Worm (Caenorhabditis elegans): Measurements from ENCODE around the gene T15H9.4.
A peak's percentile ranks its signal among the peaks of the same experiment; 100 is the strongest.

T15H9.4 gene

ce11 chrII:9591071-9591470 lies 20.6 kb upstream of the T15H9.4 start, which contains the start of the genes E02H1.1 and tag-124 (continued):
- TF ChIP-seq unc-98 (GFP tag; IDR thresholded peaks at IDR 0.05): peak; percentile 80
- TF ChIP-seq lin-39 (tag; optimal IDR thresholded peaks at IDR 0.05): peak; percentile 62
- TF ChIP-seq sup-37 (GFP tag; optimal IDR thresholded peaks at IDR 0.05): peak; percentile 60
- peak; percentile 97 for TF ChIP-seq nhr-85 (tag)
- no peak for TF ChIP-seq mef-2 (tag; optimal IDR thresholded peaks at IDR 0.05)
- peak; percentile 61 for TF ChIP-seq fos-1 (tag; optimal IDR thresholded peaks at IDR 0.05)
- peak; percentile 76 for TF ChIP-seq grh-1 (GFP tag; IDR thresholded peaks at IDR 0.05)
- TF ChIP-seq alr-1 (tag; optimal IDR thresholded peaks at IDR 0.05; ENCODE audit: borderline replicate concordance): no peak
- TF ChIP-seq ceh-82 (tag; optimal IDR thresholded peaks at IDR 0.05): peak; percentile 52 to 66 (median 65)
- no peak for TF ChIP-seq nhr-77 (tag; optimal IDR thresholded peaks at IDR 0.05)
- TF ChIP-seq unc-130 (tag; optimal IDR thresholded peaks at IDR 0.05): peak; percentile 56
- TF ChIP-seq unc-30 (tag; optimal IDR thresholded peaks at IDR 0.05): peak; percentile 7
- TF ChIP-seq rnt-1 (tag; optimal IDR thresholded peaks at IDR 0.05): peak; percentile 99
- TF ChIP-seq nhr-71 (tag; optimal IDR thresholded peaks at IDR 0.05): peak; percentile 93
- no peak for TF ChIP-seq pqm-1 (tag; optimal IDR thresholded peaks at IDR 0.05)
- TF ChIP-seq elt-3 (tag; optimal IDR thresholded peaks at IDR 0.05): peak in 2 of 6 experiments; percentile 47 to 62
- TF ChIP-seq unc-86 (tag; optimal IDR thresholded peaks at IDR 0.05): peak; percentile 81
- no peak for TF ChIP-seq tlp-1 (tag; optimal IDR thresholded peaks at IDR 0.05)
- peak; percentile 84 for TF ChIP-seq ceh-88 (GFP tag; IDR thresholded peaks at IDR 0.05)
- peak; percentile 78 for TF ChIP-seq mep-1 (tag; optimal IDR thresholded peaks at IDR 0.05)
- peak; percentile 66 for TF ChIP-seq hlh-4 (tag; optimal IDR thresholded peaks at IDR 0.05)
- TF ChIP-seq mab-9 (GFP tag; IDR thresholded peaks at IDR 0.05): peak; percentile 79
- no peak for TF ChIP-seq ets-5 (GFP tag; IDR thresholded peaks at IDR 0.05)
- TF ChIP-seq F16B12.6 (tag; optimal IDR thresholded peaks at IDR 0.05): peak; percentile 33
- no peak for TF ChIP-seq egl-27 (tag; optimal IDR thresholded peaks at IDR 0.05)
- TF ChIP-seq nhr-19 (GFP tag; conservative IDR thresholded peaks at IDR 0.05): peak; percentile 97
- TF ChIP-seq ceh-90 (tag; optimal IDR thresholded peaks at IDR 0.05): peak; percentile 96
- peak; percentile 16 for TF ChIP-seq lin-13 (GFP tag; optimal IDR thresholded peaks at IDR 0.05)
- TF ChIP-seq blmp-1 (tag; optimal IDR thresholded peaks at IDR 0.05): peak; percentile 50
- TF ChIP-seq ama-1 (optimal IDR thresholded peaks at IDR 0.05): no peak
- peak; percentile 65 to 77 (median 73) for TF ChIP-seq dpl-1 (GFP tag; optimal IDR thresholded peaks at IDR 0.05)
- TF ChIP-seq ceh-8 (GFP tag; optimal IDR thresholded peaks at IDR 0.05): peak; percentile 47
- peak; percentile 94 for TF ChIP-seq nhr-90 (tag; optimal IDR thresholded peaks at IDR 0.05; ENCODE audit: poor library complexity)
- peak; percentile 84 to 88 for TF ChIP-seq lsy-2 (tag; optimal IDR thresholded peaks at IDR 0.05)
- peak; percentile 86 for TF ChIP-seq lin-14 (GFP tag; optimal IDR thresholded peaks at IDR 0.05)
- peak; percentile 96 for TF ChIP-seq fkh-4 (tag; optimal IDR thresholded peaks at IDR 0.05; ENCODE audit: borderline replicate concordance)
- no peak for TF ChIP-seq ces-1 (GFP tag; optimal IDR thresholded peaks at IDR 0.05)
- no peak for TF ChIP-seq nhr-84 (tag; optimal IDR thresholded peaks at IDR 0.05)
- peak; percentile 57 for TF ChIP-seq aly-2 (tag; optimal IDR thresholded peaks at IDR 0.05)
- peak; percentile 37 for TF ChIP-seq C34B4.2 (tag; optimal IDR thresholded peaks at IDR 0.05)
- TF ChIP-seq tbx-2 (tag; optimal IDR thresholded peaks at IDR 0.05): peak; percentile 93
- peak; percentile 75 to 81 for TF ChIP-seq efl-1 (optimal IDR thresholded peaks at IDR 0.05)
- TF ChIP-seq efl-1 (GFP tag; optimal IDR thresholded peaks at IDR 0.05 in 1 of 2): peak; percentile 75 to 97
- TF ChIP-seq snpc-4 (tag; optimal IDR thresholded peaks at IDR 0.05): peak; percentile 38
- peak; percentile 88 for TF ChIP-seq elt-2 (tag; optimal IDR thresholded peaks at IDR 0.05)
- no peak for TF ChIP-seq pag-3 (tag; optimal IDR thresholded peaks at IDR 0.05; ENCODE audit: borderline replicate concordance, insufficient read depth)
- TF ChIP-seq egl-13 (tag; optimal IDR thresholded peaks at IDR 0.05): peak; percentile 97
- TF ChIP-seq swsn-7 (tag; optimal IDR thresholded peaks at IDR 0.05): peak; percentile 91
- TF ChIP-seq C16A3.4 (tag; optimal IDR thresholded peaks at IDR 0.05): peak; percentile 23
- TF ChIP-seq zip-4 (GFP tag; optimal IDR thresholded peaks at IDR 0.05): peak; percentile 62
- TF ChIP-seq nhr-28 (tag; optimal IDR thresholded peaks at IDR 0.05): no peak
- peak; percentile 62 for TF ChIP-seq skn-1 (tag; optimal IDR thresholded peaks at IDR 0.05)
- TF ChIP-seq fkh-8 (tag; optimal IDR thresholded peaks at IDR 0.05): peak; percentile 84
